Fruit fly (Drosophila melanogaster) whole organism, adult: Measurements from ENCODE around the gene nmd.

Experiments used
- CG11617 ChIP-seq: fragments of 200-800 bp; sonication (Bioruptor generic); optimal IDR thresholded peaks from 2 replicates; lab custom pipeline; 2017; ENCODE audit warnings: mild to moderate bottlenecking, missing biosample characterization, missing genetic modification reagents, missing genetic modification characterization
- CG12768 ChIP-seq: fragments of 200-800 bp; sonication (Bioruptor generic); optimal IDR thresholded peaks from 2 replicates; lab custom pipeline; 2017; ENCODE audit warnings: missing biosample characterization, missing genetic modification characterization, mild to moderate bottlenecking, moderate library complexity, missing genetic modification reagents
- CG14711 ChIP-seq: fragments of 200-800 bp; sonication (Bioruptor generic); optimal IDR thresholded peaks from 2 replicates; lab custom pipeline; 2018; ENCODE audit warnings: missing biosample characterization, mild to moderate bottlenecking, missing genetic modification characterization, moderate library complexity
- CG1620 ChIP-seq: fragments of 200-800 bp; sonication (Bioruptor generic); optimal IDR thresholded peaks from 2 replicates; lab custom pipeline; 2016; ENCODE audit warnings: missing biosample characterization, missing genetic modification characterization
- CG33017 ChIP-seq: fragments of 200-800 bp; sonication (Bioruptor generic); optimal IDR thresholded peaks from 2 replicates; lab custom pipeline; 2018; ENCODE audit warnings: missing biosample characterization, mild to moderate bottlenecking, missing genetic modification characterization, moderate library complexity
- CG5204 ChIP-seq: fragments of 200-800 bp; sonication (Bioruptor generic); optimal IDR thresholded peaks from 2 replicates; lab custom pipeline; 2016; ENCODE audit warnings: missing biosample characterization, missing genetic modification characterization
- CG7045 ChIP-seq: fragments of 200-800 bp; sonication (Bioruptor generic); optimal IDR thresholded peaks from 2 replicates; lab custom pipeline; 2017; ENCODE audit warnings: missing biosample characterization, mild to moderate bottlenecking, missing genetic modification characterization
- CG7101 ChIP-seq: fragments of 200-800 bp; sonication (Bioruptor generic); optimal IDR thresholded peaks from 2 replicates; lab custom pipeline; 2018; ENCODE audit warnings: missing biosample characterization, mild to moderate bottlenecking, missing genetic modification characterization, moderate library complexity
- Clk ChIP-seq: fragments of 200-800 bp; sonication (Bioruptor generic); optimal IDR thresholded peaks from 2 replicates; lab custom pipeline; 2017; ENCODE audit warnings: missing biosample characterization, missing genetic modification characterization
- Crg-1 ChIP-seq: fragments of 200-800 bp; sonication (Bioruptor generic); optimal IDR thresholded peaks from 2 replicates; lab custom pipeline; 2016; ENCODE audit warnings: missing biosample characterization, missing genetic modification characterization
- Hr96 ChIP-seq: fragments of 200-800 bp; sonication (Bioruptor generic); optimal IDR thresholded peaks from 2 replicates; lab custom pipeline; 2016; ENCODE audit warnings: missing biosample characterization, missing genetic modification characterization
- Mnt ChIP-seq: fragments of 200-800 bp; sonication (Bioruptor generic); optimal IDR thresholded peaks from 2 replicates; lab custom pipeline; 2016; ENCODE audit warnings: missing biosample characterization, mild to moderate bottlenecking, missing genetic modification characterization
- bab1 ChIP-seq: fragments of 200-800 bp; sonication (Bioruptor generic); optimal IDR thresholded peaks from 3 replicates; lab custom pipeline; 2019; ENCODE audit warnings: missing biosample characterization, mild to moderate bottlenecking, missing genetic modification characterization, moderate library complexity
- cic ChIP-seq: fragments of 200-800 bp; sonication (Bioruptor generic); optimal IDR thresholded peaks from 2 replicates; lab custom pipeline; 2017; ENCODE audit warnings: missing biosample characterization, mild to moderate bottlenecking, missing genetic modification characterization, moderate library complexity
- cnc ChIP-seq, 2 experiments: fragments of >200 bp; optimal IDR thresholded peaks; 2 replicates each; lab custom pipeline; 2017
- kay ChIP-seq: fragments of 200-800 bp; sonication (Bioruptor generic); peaks from one replicate; lab custom pipeline; 2016; ENCODE audit warnings: missing biosample characterization, missing genetic modification characterization, borderline replicate concordance
- ovo ChIP-seq: fragments of 200-800 bp; sonication (Bioruptor generic); optimal IDR thresholded peaks from 2 replicates; lab custom pipeline; 2016; ENCODE audit warnings: missing biosample characterization, missing genetic modification characterization
- pad ChIP-seq: fragments of 200-800 bp; sonication (Bioruptor generic); optimal IDR thresholded peaks from 3 replicates; lab custom pipeline; 2017; ENCODE audit warnings: missing biosample characterization, missing genetic modification characterization, mild to moderate bottlenecking, moderate library complexity, missing genetic modification reagents
- tj ChIP-seq: fragments of 200-800 bp; sonication (Bioruptor generic); optimal IDR thresholded peaks from 3 replicates; lab custom pipeline; 2017; ENCODE audit warnings: missing biosample characterization, mild to moderate bottlenecking, missing genetic modification characterization, moderate library complexity
- toe ChIP-seq: fragments of 200-800 bp; sonication (Bioruptor generic); optimal IDR thresholded peaks from 2 replicates; lab custom pipeline; 2016; ENCODE audit warnings: missing biosample characterization, missing genetic modification characterization

nmd gene

DNA sequence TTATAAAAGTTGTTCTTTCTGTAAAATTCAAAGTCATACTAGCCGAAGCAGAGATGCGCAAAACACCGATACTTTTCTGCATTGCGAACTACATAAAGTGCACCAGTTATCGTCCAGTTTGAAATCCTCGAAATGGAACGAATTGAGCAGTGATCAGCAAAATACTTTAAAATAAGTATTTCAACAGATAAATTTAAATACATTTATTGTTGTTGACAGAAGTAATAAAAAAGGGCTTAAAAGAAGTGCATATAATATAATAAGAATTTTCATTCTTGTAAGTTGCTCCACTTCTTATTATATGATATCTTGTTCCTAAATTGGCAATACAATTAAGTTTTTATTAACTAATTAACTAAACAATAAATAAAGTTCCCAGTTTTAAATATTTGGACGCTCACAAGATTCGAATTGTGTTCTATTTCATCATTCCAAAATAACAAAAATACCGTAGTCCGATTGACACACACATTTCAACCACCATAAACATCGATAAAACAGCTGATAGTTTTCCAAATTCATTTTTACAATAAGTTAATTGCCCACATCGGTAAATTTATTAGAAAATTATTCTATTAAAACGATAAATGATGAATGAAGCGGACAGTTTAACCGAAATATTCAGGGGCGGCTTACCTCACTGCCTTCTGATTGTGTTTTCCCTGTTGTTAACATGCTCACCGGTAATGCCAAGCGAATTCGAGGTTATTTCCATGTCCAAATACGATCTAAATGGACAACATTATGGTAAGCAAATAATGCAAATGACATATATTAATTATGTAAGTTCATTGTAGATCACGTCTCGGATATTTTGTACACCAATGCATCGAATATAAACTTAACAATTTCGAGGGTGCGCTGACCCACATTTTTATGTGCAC, 10.8 kb upstream of the nmd start, which contains the start of the genes Usp14 and CG4972:
TSS of gene Usp14 (minus strand) at position 70 of the 884 bp plus-strand sequence.
TSS of gene CG4972 (plus strand) at position 466 of the 884 bp plus-strand sequence.
- TF ChIP-seq cnc (optimal IDR thresholded peaks at IDR 0.05; lab: Kevin White, UChicago): no peak
- TF ChIP-seq CG11617 (GFP tag; lab: Kevin White, UChicago): peak; percentile 19
- TF ChIP-seq tj (GFP tag; lab: Kevin White, UChicago): peak; percentile 5
- peak; percentile 74 for TF ChIP-seq kay (GFP tag; lab: Kevin White, UChicago)
- peak; percentile 37 for TF ChIP-seq CG1620 (GFP tag; lab: Kevin White, UChicago)
- TF ChIP-seq Crg-1: no peak
- no peak for TF ChIP-seq CG7101 (tag; lab: Kevin White, UChicago)
- TF ChIP-seq ovo: no peak

DNA sequence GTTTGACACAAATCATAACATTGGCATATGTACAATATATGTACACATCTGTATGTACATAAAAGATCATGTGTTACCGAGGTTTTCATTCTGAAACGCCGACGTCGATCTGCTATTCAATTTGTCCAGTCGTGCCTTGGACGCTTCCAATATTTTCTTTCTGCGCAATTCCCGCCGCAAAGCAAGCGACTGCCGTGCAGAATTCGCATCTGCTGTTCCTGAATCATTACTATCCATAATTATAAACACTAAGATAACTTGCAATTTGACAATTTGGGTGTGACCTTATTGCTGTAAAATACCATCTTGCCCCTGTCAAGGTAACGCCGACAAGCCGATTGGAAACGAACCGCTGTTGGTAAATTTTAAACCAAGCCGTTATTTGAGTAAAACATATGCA, 8.1 kb upstream of the nmd start:
- TF ChIP-seq pad (no peak), bab1 (peak; percentile 32), CG5204 (GFP tag; lab: Kevin White, UChicago) (no peak), cic (GFP tag; lab: Kevin White, UChicago) (no peak), Mnt (GFP tag; lab: Kevin White, UChicago) (peak; percentile 39)

DNA sequence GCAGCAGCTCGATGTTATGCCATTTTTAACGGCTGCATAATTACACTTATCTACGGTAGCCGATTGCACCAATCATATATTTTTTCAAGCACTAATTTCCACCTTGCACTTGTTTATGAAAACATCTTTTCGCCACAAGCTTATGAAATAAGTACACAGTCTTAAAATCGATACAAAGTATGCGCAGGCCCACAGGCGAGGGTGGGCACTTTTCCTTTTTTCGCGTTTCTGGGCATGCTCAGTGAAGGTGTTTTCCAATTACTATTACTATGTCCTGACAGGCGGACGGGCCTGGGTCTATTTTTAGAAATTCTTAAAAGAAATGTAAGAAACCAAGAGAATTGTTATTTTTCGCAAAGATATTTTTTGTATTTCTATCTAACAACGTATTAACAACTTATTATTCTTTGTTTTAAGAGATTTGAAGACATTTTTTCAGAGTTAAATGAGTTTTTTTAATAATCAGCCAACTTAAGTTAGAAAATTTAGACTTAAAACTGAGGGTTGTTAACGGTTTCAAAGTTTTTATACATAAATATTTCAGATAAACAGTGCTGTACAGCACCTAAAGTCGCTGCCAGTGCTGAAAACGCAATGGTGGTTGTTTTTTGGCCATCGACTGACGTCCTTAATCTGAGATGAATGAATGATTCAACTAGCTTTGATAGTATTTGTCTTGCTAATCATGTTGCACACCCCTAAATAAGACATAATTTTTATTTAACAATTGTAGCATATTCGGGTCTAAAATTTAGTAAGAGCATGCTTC, 7.1 kb upstream of the nmd start, which contains the start of gene Cdk5alpha:
TSS of gene Cdk5alpha (minus strand) at position 343 of the 769 bp plus-strand sequence.
- peak; percentile 3 for TF ChIP-seq cic (GFP tag; lab: Kevin White, UChicago)
- no peak for TF ChIP-seq toe (GFP tag; lab: Kevin White, UChicago)

dm6 chr2L:10306518-10307260, 2.9 kb upstream of the nmd start, which contains the start of the genes CG5390 and CG4968:
Gene CG5390, minus strand, starts transcription at chr2L:10306594.
Gene CG4968, plus strand, starts transcription at chr2L:10306922.
- TF ChIP-seq tj (GFP tag; lab: Kevin White, UChicago): peak; percentile 72
- TF ChIP-seq Mnt (GFP tag; lab: Kevin White, UChicago): peak; percentile 58
- TF ChIP-seq toe (GFP tag; lab: Kevin White, UChicago): no peak
- peak; percentile 61 for TF ChIP-seq CG33017 (tag; lab: Kevin White, UChicago)
- peak; percentile 77 for TF ChIP-seq CG14711 (tag; lab: Kevin White, UChicago)
- TF ChIP-seq CG11617 (GFP tag; lab: Kevin White, UChicago): peak; percentile 59
- peak; percentile 51 for TF ChIP-seq ovo
- TF ChIP-seq kay (GFP tag; lab: Kevin White, UChicago): peak; percentile 96
- TF ChIP-seq CG1620 (GFP tag; lab: Kevin White, UChicago): peak; percentile 57
- peak; percentile 22 for TF ChIP-seq cic (GFP tag; lab: Kevin White, UChicago)
- TF ChIP-seq Crg-1: peak; percentile 36
- TF ChIP-seq CG12768: peak; percentile 69
- no peak for TF ChIP-seq Hr96 (GFP tag; lab: Kevin White, UChicago)
- peak; percentile 58 for TF ChIP-seq pad
- TF ChIP-seq Clk: peak; percentile 23
- peak; percentile 91 for TF ChIP-seq bab1
- peak; percentile 64 for TF ChIP-seq CG7045 (GFP tag; lab: Kevin White, UChicago)
- no peak for TF ChIP-seq cnc (optimal IDR thresholded peaks at IDR 0.05; lab: Kevin White, UChicago)
- peak; percentile 81 for TF ChIP-seq CG7101 (tag; lab: Kevin White, UChicago)
- TF ChIP-seq CG5204 (GFP tag; lab: Kevin White, UChicago): no peak

DNA sequence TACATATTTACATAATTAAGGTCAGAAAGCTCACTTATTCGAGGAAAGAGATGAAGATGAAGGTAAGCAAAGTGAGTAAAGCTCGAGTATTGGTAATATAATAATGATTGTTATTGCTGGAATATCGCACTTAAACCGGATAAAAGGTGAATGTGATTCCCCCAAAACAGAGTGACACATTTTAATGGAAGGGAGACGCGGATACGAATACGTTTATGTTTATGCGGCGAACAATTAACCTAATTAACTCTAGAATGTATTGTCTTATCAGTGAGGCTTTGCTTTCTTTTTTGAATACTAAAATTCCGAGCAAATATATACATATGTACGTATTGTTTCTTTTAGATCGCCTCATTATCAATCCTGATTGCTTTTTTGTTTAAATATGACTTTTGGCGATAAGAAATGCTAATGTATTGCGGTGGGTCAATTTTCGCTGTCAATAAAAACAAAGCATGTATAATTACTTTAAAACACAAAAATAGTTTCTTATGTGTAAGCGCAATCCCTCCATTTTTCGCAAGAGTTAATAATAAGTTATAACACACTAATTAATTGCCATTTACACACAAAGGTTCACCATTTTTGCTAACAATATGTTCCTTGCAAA, 1.9 kb upstream of the nmd start:
- TF ChIP-seq kay (GFP tag; lab: Kevin White, UChicago) (peak; percentile 64), CG12768 (no peak)

DNA sequence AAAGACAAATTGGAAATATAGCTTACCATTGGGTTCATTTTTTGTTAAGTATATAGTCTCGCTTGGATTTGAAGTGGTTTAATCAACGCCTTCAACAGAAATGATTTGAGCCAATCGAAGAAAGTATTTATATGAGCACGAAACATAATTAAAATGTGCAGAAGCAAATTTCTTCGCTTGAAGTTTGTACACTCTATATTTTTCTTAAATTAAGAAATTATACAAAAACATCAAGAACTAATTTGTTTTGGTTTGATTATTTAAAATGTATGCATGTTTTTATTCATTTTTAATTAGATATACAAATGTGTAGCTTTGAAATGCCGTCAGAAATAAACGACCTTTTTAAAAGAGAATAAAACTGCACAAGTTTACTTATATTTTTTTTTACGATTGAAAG, 1.8 kb downstream of the nmd start, which contains the start of gene CG13138:
TSS of gene CG13138 (minus strand) at position 101 of the 400 bp plus-strand sequence.
- TF ChIP-seq Mnt (GFP tag; lab: Kevin White, UChicago): no peak
- no peak for TF ChIP-seq cic (GFP tag; lab: Kevin White, UChicago)
- no peak for TF ChIP-seq ovo
- no peak for TF ChIP-seq CG1620 (GFP tag; lab: Kevin White, UChicago)
- TF ChIP-seq CG12768: no peak
- TF ChIP-seq CG7101 (tag; lab: Kevin White, UChicago): no peak
- TF ChIP-seq Clk: no peak
- no peak for TF ChIP-seq tj (GFP tag; lab: Kevin White, UChicago)
- no peak for TF ChIP-seq CG5204 (GFP tag; lab: Kevin White, UChicago)
- TF ChIP-seq cnc (optimal IDR thresholded peaks at IDR 0.05; lab: Kevin White, UChicago): no peak
- no peak for TF ChIP-seq bab1
- no peak for TF ChIP-seq CG33017 (tag; lab: Kevin White, UChicago)
- no peak for TF ChIP-seq kay (GFP tag; lab: Kevin White, UChicago)
- TF ChIP-seq CG14711 (tag; lab: Kevin White, UChicago): no peak
- no peak for TF ChIP-seq CG11617 (GFP tag; lab: Kevin White, UChicago)
- TF ChIP-seq toe (GFP tag; lab: Kevin White, UChicago): no peak
- TF ChIP-seq Crg-1: no peak
- TF ChIP-seq Hr96 (GFP tag; lab: Kevin White, UChicago): no peak
